Worm (Caenorhabditis elegans) whole organism, late embryonic: Measurements from ENCODE around the gene R02F11.1.

Experiments used
- C38D4.7 ChIP-seq: fragments of 200-800 bp; sonication (Bioruptor generic); optimal IDR thresholded peaks from 2 replicates; lab custom pipeline; 2018; ENCODE audit warnings: mild to moderate bottlenecking, missing genetic modification characterization, moderate library complexity, missing compliant biosample characterization
- Y22D7AL.16 ChIP-seq: sonication (generic microtip); optimal IDR thresholded peaks from 2 replicates; lab custom pipeline; 2016; ENCODE audit warnings: missing genetic modification characterization, missing compliant biosample characterization
- ceh-18 ChIP-seq: sonication (generic microtip); optimal IDR thresholded peaks from 2 replicates; lab custom pipeline; 2016; ENCODE audit warnings: missing genetic modification characterization, missing compliant biosample characterization
- ceh-19 ChIP-seq: fragments of 200-800 bp; sonication (Bioruptor generic); optimal IDR thresholded peaks from 2 replicates; lab custom pipeline; 2018; ENCODE audit warnings: mild to moderate bottlenecking, missing genetic modification characterization, missing compliant biosample characterization
- ceh-22 ChIP-seq: sonication (generic microtip); optimal IDR thresholded peaks from 2 replicates; lab custom pipeline; 2017; ENCODE audit warnings: missing biosample characterization, missing genetic modification characterization
- ceh-30 ChIP-seq: fragments of 150-350 bp; optimal IDR thresholded peaks from 2 replicates; lab custom pipeline; 2014; ENCODE audit warnings: missing biosample characterization, missing genetic modification characterization
- ceh-34 ChIP-seq: sonication (generic microtip); optimal IDR thresholded peaks from 2 replicates; lab custom pipeline; 2016; ENCODE audit warnings: mild to moderate bottlenecking, missing genetic modification characterization, missing compliant biosample characterization
- ceh-48 ChIP-seq: sonication (generic microtip); optimal IDR thresholded peaks from 2 replicates; lab custom pipeline; 2016; ENCODE audit warnings: missing genetic modification characterization, inconsistent platforms, missing compliant biosample characterization
- ceh-6 ChIP-seq: fragments of 200-800 bp; sonication (Bioruptor generic); optimal IDR thresholded peaks from 2 replicates; lab custom pipeline; 2018; ENCODE audit warnings: mild to moderate bottlenecking, missing genetic modification characterization, missing compliant biosample characterization
- che-1 ChIP-seq: sonication (generic microtip); optimal IDR thresholded peaks from 2 replicates; lab custom pipeline; 2016; ENCODE audit warnings: mild to moderate bottlenecking, missing genetic modification characterization, missing compliant biosample characterization
- dmd-4 ChIP-seq: sonication (generic microtip); optimal IDR thresholded peaks from 2 replicates; lab custom pipeline; 2016; ENCODE audit warnings: borderline replicate concordance, missing genetic modification characterization, missing compliant biosample characterization
- dve-1 ChIP-seq: sonication (generic microtip); optimal IDR thresholded peaks from 2 replicates; lab custom pipeline; 2017; ENCODE audit warnings: antibody characterized with exemption, mild to moderate bottlenecking, missing genetic modification characterization, missing compliant biosample characterization
- elt-2 ChIP-seq: sonication (generic microtip); optimal IDR thresholded peaks from 2 replicates; lab custom pipeline; 2016; ENCODE audit warnings: missing genetic modification reagents, missing genetic modification characterization, missing compliant biosample characterization
- ets-4 ChIP-seq: sonication (generic microtip); optimal IDR thresholded peaks from 2 replicates; lab custom pipeline; 2016; ENCODE audit warnings: missing genetic modification characterization, missing compliant biosample characterization
- eyg-1 ChIP-seq: sonication (generic microtip); optimal IDR thresholded peaks from 2 replicates; lab custom pipeline; 2016; ENCODE audit warnings: missing genotype, missing genetic modification characterization, missing compliant biosample characterization
- fkh-10 ChIP-seq: fragments of 150-350 bp; optimal IDR thresholded peaks from 2 replicates; lab custom pipeline; 2014; ENCODE audit warnings: missing biosample characterization, missing genetic modification reagents, missing genetic modification characterization
- gmeb-2 ChIP-seq: sonication (generic microtip); optimal IDR thresholded peaks from 2 replicates; lab custom pipeline; 2016; ENCODE audit warnings: missing genetic modification characterization, inconsistent platforms, missing compliant biosample characterization
- hlh-13 ChIP-seq: fragments of 200-800 bp; sonication (Bioruptor generic); optimal IDR thresholded peaks from 2 replicates; lab custom pipeline; 2018; ENCODE audit warnings: mild to moderate bottlenecking, missing genetic modification characterization, missing compliant biosample characterization
- hlh-30 ChIP-seq: sonication (generic microtip); optimal IDR thresholded peaks from 2 replicates; lab custom pipeline; 2017; ENCODE audit warnings: antibody characterized with exemption, missing genetic modification characterization, missing compliant biosample characterization; ENCODE audit not compliant: insufficient read depth
- lim-6 ChIP-seq: sonication (generic microtip); optimal IDR thresholded peaks from 2 replicates; lab custom pipeline; 2016; ENCODE audit warnings: missing genetic modification characterization, missing compliant biosample characterization
- lin-11 ChIP-seq: fragments of 200-800 bp; sonication (Bioruptor generic); optimal IDR thresholded peaks from 2 replicates; lab custom pipeline; 2018; ENCODE audit warnings: mild to moderate bottlenecking, missing genetic modification characterization, missing compliant biosample characterization
- madf-2 ChIP-seq: sonication (generic microtip); optimal IDR thresholded peaks from 2 replicates; lab custom pipeline; 2017; ENCODE audit warnings: missing genetic modification characterization, missing compliant biosample characterization
- nfya-1 ChIP-seq: sonication (generic microtip); optimal IDR thresholded peaks from 2 replicates; lab custom pipeline; 2017; ENCODE audit warnings: missing genetic modification characterization, mild to moderate bottlenecking, missing compliant biosample characterization, antibody characterized with exemption, moderate library complexity
- nhr-11 ChIP-seq: fragments of 150-350 bp; optimal IDR thresholded peaks from 2 replicates; lab custom pipeline; 2014; ENCODE audit warnings: missing biosample characterization, missing genetic modification characterization
- nhr-232 ChIP-seq: sonication (generic microtip); optimal IDR thresholded peaks from 2 replicates; lab custom pipeline; 2016; ENCODE audit warnings: missing genetic modification characterization, missing compliant biosample characterization
- odd-2 ChIP-seq: sonication (generic microtip); optimal IDR thresholded peaks from 2 replicates; lab custom pipeline; 2017; ENCODE audit warnings: antibody characterized with exemption, mild to moderate bottlenecking, missing genetic modification characterization, missing compliant biosample characterization
- pag-3 ChIP-seq: sonication (generic microtip); optimal IDR thresholded peaks from 2 replicates; lab custom pipeline; 2016; ENCODE audit warnings: missing compliant biosample characterization, missing genetic modification characterization, borderline replicate concordance
- pax-1 ChIP-seq: fragments of 150-350 bp; optimal IDR thresholded peaks from 2 replicates; lab custom pipeline; 2014; ENCODE audit warnings: missing biosample characterization, missing genetic modification characterization
- pros-1 ChIP-seq: fragments of 150-350 bp; optimal IDR thresholded peaks from 2 replicates; lab custom pipeline; 2014; ENCODE audit warnings: missing biosample characterization, missing genetic modification reagents, missing genetic modification characterization
- rnt-1 ChIP-seq: sonication (generic microtip); optimal IDR thresholded peaks from 2 replicates; lab custom pipeline; 2016; ENCODE audit warnings: missing genetic modification characterization, missing compliant biosample characterization
- sox-2 ChIP-seq: fragments of 200-800 bp; sonication (Bioruptor generic); IDR thresholded peaks from 2 replicates; pipeline ENCODE4 v1.3.6; 2022; ENCODE audit warnings: missing genetic modification reagents, missing genetic modification characterization, missing compliant biosample characterization
- unc-3 ChIP-seq, 2 experiments: fragments of 200-800 bp in 1 of 2; sonication (Bioruptor generic) in 1 of 2; sonication (generic microtip) in 1 of 2; conservative IDR thresholded peaks in 1 of 2; optimal IDR thresholded peaks in 1 of 2; 2 replicates each; pipeline versions ENCODE4 v1.3.6 to Lab custom; 2016 to 2022; ENCODE audit warnings: missing compliant biosample characterization in 2 of 2, missing genetic modification characterization in 2 of 2, missing genetic modification reagents in 1 of 2
- unc-42 ChIP-seq: sonication (generic microtip); optimal IDR thresholded peaks from 2 replicates; lab custom pipeline; 2016; ENCODE audit warnings: missing genotype, missing genetic modification characterization, missing compliant biosample characterization
- unc-55 ChIP-seq: sonication (generic microtip); optimal IDR thresholded peaks from 2 replicates; lab custom pipeline; 2017; ENCODE audit warnings: missing biosample characterization, missing genetic modification reagents, missing genetic modification characterization
- zip-5 ChIP-seq: sonication (generic microtip); optimal IDR thresholded peaks from 2 replicates; lab custom pipeline; 2016; ENCODE audit warnings: missing genetic modification characterization, missing compliant biosample characterization
- ztf-16 ChIP-seq: sonication (generic microtip); optimal IDR thresholded peaks from 2 replicates; lab custom pipeline; 2017; ENCODE audit warnings: missing genetic modification characterization, missing compliant biosample characterization

R02F11.1 gene

ce11 chrV:4770408-4770947, 30.4 kb upstream of the R02F11.1 start, which contains the start of gene elt-7:
Gene elt-7, plus strand, starts transcription at chrV:4770670.
- TF ChIP-seq pag-3, result no peak
- peak; percentile 52 for TF ChIP-seq elt-2 (tag; lab: Kevin White, UChicago)
- TF ChIP-seq nhr-232, result no peak

- TF ChIP-seq eyg-1 (tag; lab: Kevin White, UChicago), result no peak
- TF ChIP-seq ceh-19, result no peak
- no peak for TF ChIP-seq unc-42 (tag; lab: Kevin White, UChicago)
- TF ChIP-seq che-1 (tag; lab: Kevin White, UChicago), result no peak
- TF ChIP-seq fkh-10 (GFP tag; lab: Kevin White, UChicago), result no peak
- TF ChIP-seq ets-4 (tag; lab: Kevin White, UChicago), result no peak
- no peak for TF ChIP-seq ceh-30 (tag; lab: Kevin White, UChicago)
- TF ChIP-seq pros-1 (tag; lab: Kevin White, UChicago), result no peak
- no peak for TF ChIP-seq hlh-30 (tag; lab: Kevin White, UChicago)
- TF ChIP-seq ztf-16 (tag; lab: Kevin White, UChicago), result no peak
- TF ChIP-seq Y22D7AL.16 (tag; lab: Kevin White, UChicago), result no peak
- TF ChIP-seq odd-2 (tag; lab: Kevin White, UChicago), result no peak
- no peak for TF ChIP-seq dve-1 (tag; lab: Kevin White, UChicago)
- TF ChIP-seq ceh-6 (GFP tag; lab: Kevin White, UChicago), result no peak
- no peak for TF ChIP-seq ceh-18
- no peak for TF ChIP-seq unc-3 (GFP tag; conservative IDR thresholded peaks at IDR 0.05; lab: Robert Waterston, UW)
- no peak for TF ChIP-seq unc-3 (tag; optimal IDR thresholded peaks at IDR 0.05; lab: Kevin White, UChicago)
- no peak for TF ChIP-seq lin-11 (tag; lab: Kevin White, UChicago)
Observed at ce11 chrV:4775140-4775539, 25.8 kb upstream of the R02F11.1 start.

- TF ChIP-seq ztf-16 (tag; lab: Kevin White, UChicago), result no peak
- no peak for TF ChIP-seq nfya-1
- TF ChIP-seq ceh-48 (tag; lab: Kevin White, UChicago), result no peak
- TF ChIP-seq eyg-1 (tag; lab: Kevin White, UChicago), result no peak
- no peak for TF ChIP-seq elt-2 (tag; lab: Kevin White, UChicago)
- TF ChIP-seq rnt-1 (tag; lab: Kevin White, UChicago), result peak; percentile 44
- peak; percentile 66 for TF ChIP-seq ceh-18
- no peak for TF ChIP-seq pros-1 (tag; lab: Kevin White, UChicago)
- no peak for TF ChIP-seq hlh-13
- TF ChIP-seq zip-5 (tag; lab: Kevin White, UChicago), result no peak
- no peak for TF ChIP-seq lim-6 (tag; lab: Kevin White, UChicago)
- no peak for TF ChIP-seq gmeb-2 (tag; lab: Kevin White, UChicago)
- no peak for TF ChIP-seq ets-4 (tag; lab: Kevin White, UChicago)
- TF ChIP-seq ceh-22 (tag; lab: Kevin White, UChicago), result no peak
- no peak for TF ChIP-seq hlh-30 (tag; lab: Kevin White, UChicago)
- peak; percentile 92 for TF ChIP-seq unc-55 (GFP tag; lab: Kevin White, UChicago)
- no peak for TF ChIP-seq C38D4.7 (GFP tag; lab: Kevin White, UChicago)
- TF ChIP-seq, all 69 proteins: peak for 3
Observed at ce11 chrV:4777388-4777986, 23.4 kb upstream of the R02F11.1 start, which contains the start of gene C18G1.1. Gene C18G1.1, plus strand, starts transcription at chrV:4777960.

- TF ChIP-seq fkh-10 (GFP tag; lab: Kevin White, UChicago) (no peak), ceh-34 (tag; lab: Kevin White, UChicago) (no peak), hlh-13 (no peak), pax-1 (tag; lab: Kevin White, UChicago) (no peak), sox-2 (GFP tag; lab: Robert Waterston, UW) (no peak), che-1 (tag; lab: Kevin White, UChicago) (no peak), nhr-11 (tag; lab: Kevin White, UChicago) (no peak), lin-11 (tag; lab: Kevin White, UChicago) (no peak), dmd-4 (tag; lab: Kevin White, UChicago) (no peak), madf-2 (tag; lab: Kevin White, UChicago) (no peak)
Observed at ce11 chrV:4783313-4783712, 17.6 kb upstream of the R02F11.1 start, which contains the start of gene Y60C6A.1. Gene Y60C6A.1, plus strand, starts transcription at chrV:4783613.
